Fruit fly (Drosophila melanogaster): ENCODE results near the gene Uck.

dm6 chr3R:24319083-24319381 is 29.1 kb downstream of the Uck start:
- no peak for TF ChIP-seq CTCF (optimal IDR thresholded peaks at IDR 0.05)
- TF ChIP-seq CG8478 (optimal IDR thresholded peaks at IDR 0.05) = no peak
